Worm (Caenorhabditis elegans): ENCODE data around the gene R148.3.

DNA sequence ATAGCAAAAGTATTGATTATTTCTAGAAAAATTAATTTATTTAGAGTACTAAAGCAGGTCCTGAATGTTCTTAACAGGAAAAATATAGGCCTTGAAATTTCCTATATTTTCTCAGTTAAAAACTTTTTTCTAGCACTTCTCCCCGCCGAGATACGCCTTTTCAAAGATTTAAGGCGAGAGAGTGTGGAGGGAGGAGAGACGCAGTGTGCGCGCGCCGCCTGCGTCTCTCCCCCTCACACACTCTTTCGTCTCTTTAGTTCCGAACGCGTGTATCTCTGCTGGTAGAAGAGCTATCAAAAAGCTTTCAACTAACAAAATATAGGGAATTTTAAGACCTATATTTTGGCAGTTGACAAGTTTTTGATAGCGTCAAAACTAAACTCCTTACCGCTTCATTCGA, 22.8 kb downstream of the R148.3 start:
- TF ChIP-seq lin-32 (GFP tag; optimal IDR thresholded peaks at IDR 0.05) = no peak
- no peak for TF ChIP-seq sem-2 (GFP tag; optimal IDR thresholded peaks at IDR 0.05)
